Fruit fly (Drosophila melanogaster) whole organism, embryonic: Measurements from ENCODE around the gene CG43755.

Source experiments
- Adf1 ChIP-seq: fragments of 200-800 bp; sonication (Bioruptor generic); IDR thresholded peaks from 2 replicates; pipeline ENCODE4 v1.3.6; 2022; ENCODE audit warnings: missing biosample characterization, missing genetic modification characterization
- CG10267 ChIP-seq: fragments of 200-800 bp; sonication (Bioruptor generic); optimal IDR thresholded peaks from 2 replicates; lab custom pipeline; 2018; ENCODE audit warnings: missing biosample characterization, mild to moderate bottlenecking, missing genetic modification characterization, moderate library complexity
- CG11247 ChIP-seq: fragments of 200-800 bp; sonication (Bioruptor generic); IDR thresholded peaks from 2 replicates; pipeline ENCODE4 v1.3.6; 2022; ENCODE audit warnings: missing biosample characterization, missing genetic modification characterization
- CG11695 ChIP-seq: fragments of 200-800 bp; sonication (Bioruptor generic); IDR thresholded peaks from 3 replicates; pipeline ENCODE4 v1.3.6; 2022; ENCODE audit warnings: missing biosample characterization, missing genetic modification characterization
- CG13123 ChIP-seq: fragments of 200-800 bp; sonication (Bioruptor generic); optimal IDR thresholded peaks from 2 replicates; lab custom pipeline; 2016; ENCODE audit warnings: missing biosample characterization, missing genetic modification characterization
- CG13775 ChIP-seq: fragments of 200-800 bp; sonication (Bioruptor generic); optimal IDR thresholded peaks from 3 replicates; lab custom pipeline; 2017; ENCODE audit warnings: missing biosample characterization, mild to moderate bottlenecking, missing genetic modification characterization
- CG15011 ChIP-seq: fragments of 200-800 bp; sonication (Bioruptor generic); optimal IDR thresholded peaks from 3 replicates; lab custom pipeline; 2018; ENCODE audit warnings: missing biosample characterization, mild to moderate bottlenecking, missing genetic modification characterization
- CG15696 ChIP-seq: fragments of 200-800 bp; sonication (Bioruptor generic); optimal IDR thresholded peaks from 2 replicates; lab custom pipeline; 2019; ENCODE audit warnings: missing biosample characterization, mild to moderate bottlenecking, missing genetic modification characterization, moderate library complexity
- CG17186 ChIP-seq: fragments of 200-800 bp; sonication (Bioruptor generic); optimal IDR thresholded peaks from 3 replicates; lab custom pipeline; 2017; ENCODE audit warnings: missing biosample characterization, missing genetic modification reagents, missing genetic modification characterization
- CG17385 ChIP-seq: fragments of 200-800 bp; sonication (Bioruptor generic); optimal IDR thresholded peaks from 3 replicates; lab custom pipeline; 2018; ENCODE audit warnings: missing biosample characterization, mild to moderate bottlenecking, missing genetic modification characterization
- CG18599 ChIP-seq: fragments of 200-800 bp; sonication (Bioruptor generic); optimal IDR thresholded peaks from 3 replicates; lab custom pipeline; 2017; ENCODE audit warnings: missing biosample characterization, missing genetic modification characterization, mild to moderate bottlenecking, moderate library complexity, missing genetic modification reagents
- CG30431 ChIP-seq: fragments of 200-800 bp; sonication (Bioruptor generic); optimal IDR thresholded peaks from 2 replicates; lab custom pipeline; 2017; ENCODE audit warnings: missing biosample characterization, missing genetic modification characterization
- CG31365 ChIP-seq: fragments of 200-800 bp; sonication (Bioruptor generic); optimal IDR thresholded peaks from 2 replicates; lab custom pipeline; 2018; ENCODE audit warnings: missing biosample characterization, mild to moderate bottlenecking, missing genetic modification characterization
- CG34224 ChIP-seq: fragments of 200-800 bp; sonication (Bioruptor generic); IDR thresholded peaks from 3 replicates; pipeline ENCODE4 v1.3.6; 2022; ENCODE audit warnings: missing biosample characterization, missing genetic modification characterization; ENCODE audit not compliant: partially characterized antibody
- CG3995 ChIP-seq: fragments of 200-800 bp; sonication (Bioruptor generic); optimal IDR thresholded peaks from 3 replicates; lab custom pipeline; 2016; ENCODE audit warnings: missing biosample characterization, missing genetic modification characterization
- CG4854 ChIP-seq: fragments of 200-800 bp; sonication (Bioruptor generic); optimal IDR thresholded peaks from 2 replicates; lab custom pipeline; 2016; ENCODE audit warnings: missing biosample characterization, missing genetic modification characterization, inconsistent platforms
- CG6791 ChIP-seq: fragments of 200-800 bp; sonication (Bioruptor generic); IDR thresholded peaks from 3 replicates; pipeline ENCODE4 v1.3.6; 2022; ENCODE audit warnings: missing biosample characterization, missing genetic modification characterization; ENCODE audit not compliant: partially characterized antibody
- CG8478 ChIP-seq: fragments of >200 bp; optimal IDR thresholded peaks from 2 replicates; lab custom pipeline; 2018
- CG9932 ChIP-seq: fragments of 200-800 bp; sonication (Bioruptor generic); IDR thresholded peaks from 2 replicates; pipeline ENCODE4 v1.3.6; 2022; ENCODE audit warnings: missing biosample characterization, missing genetic modification characterization
- CkIIα-i1 ChIP-seq: fragments of 200-800 bp; sonication (Bioruptor generic); IDR thresholded peaks from 2 replicates; pipeline ENCODE4 v1.3.6; 2022; ENCODE audit warnings: missing biosample characterization, missing genetic modification characterization
- D ChIP-seq, 2 experiments: fragments of 200-800 bp in 1 of 2; fragments of >200 bp in 1 of 2; sonication (Bioruptor generic) in 1 of 2; optimal IDR thresholded peaks; 2 replicates in 1 of 2; 3 replicates in 1 of 2; lab custom pipeline; 2017; ENCODE audit warnings: mild to moderate bottlenecking in 1 of 2, missing biosample characterization in 1 of 2, missing genetic modification characterization in 1 of 2, missing genetic modification reagents in 1 of 2
- D19B ChIP-seq: fragments of 200-800 bp; sonication (Bioruptor generic); optimal IDR thresholded peaks from 2 replicates; lab custom pipeline; 2017; ENCODE audit warnings: missing biosample characterization, mild to moderate bottlenecking, missing genetic modification characterization
- Doc2 ChIP-seq: fragments of 200-800 bp; sonication (Bioruptor generic); IDR thresholded peaks from 2 replicates; pipeline ENCODE4 v1.3.6; 2022; ENCODE audit warnings: missing biosample characterization, missing genetic modification characterization
- Doc3 ChIP-seq: fragments of 200-800 bp; sonication (Bioruptor generic); IDR thresholded peaks from 3 replicates; pipeline ENCODE4 v1.3.6; 2022; ENCODE audit warnings: missing biosample characterization, missing genetic modification characterization; ENCODE audit not compliant: partially characterized antibody
- Ets65A ChIP-seq: fragments of 200-800 bp; sonication (Bioruptor generic); peaks from one replicate; lab custom pipeline; 2016; ENCODE audit warnings: missing biosample characterization, missing genetic modification characterization
- Fer2 ChIP-seq: fragments of 200-800 bp; sonication (Bioruptor generic); optimal IDR thresholded peaks from 2 replicates; lab custom pipeline; 2018; ENCODE audit warnings: missing biosample characterization, mild to moderate bottlenecking, missing genetic modification characterization, moderate library complexity
- Gug ChIP-seq: fragments of 200-800 bp; sonication (Bioruptor generic); IDR thresholded peaks from 4 replicates; pipeline ENCODE4 v1.3.6; 2022; ENCODE audit warnings: missing biosample characterization, missing genetic modification characterization
- HLHmδ ChIP-seq: fragments of 200-800 bp; sonication (Bioruptor generic); optimal IDR thresholded peaks from 2 replicates; lab custom pipeline; 2018; ENCODE audit warnings: missing biosample characterization, mild to moderate bottlenecking, missing genetic modification characterization, moderate library complexity
- NC2β ChIP-seq: fragments of 200-800 bp; sonication (Bioruptor generic); optimal IDR thresholded peaks from 2 replicates; lab custom pipeline; 2016; ENCODE audit warnings: missing biosample characterization, missing genetic modification characterization
- Oli ChIP-seq: fragments of 200-800 bp; sonication (Bioruptor generic); optimal IDR thresholded peaks from 2 replicates; lab custom pipeline; 2018; ENCODE audit warnings: missing biosample characterization, mild to moderate bottlenecking, missing genetic modification characterization, moderate library complexity
- Optix ChIP-seq: fragments of 200-800 bp; sonication (Bioruptor generic); IDR thresholded peaks from 3 replicates; pipeline ENCODE4 v1.3.6; 2022; ENCODE audit warnings: missing biosample characterization, missing genetic modification characterization
- abd-A ChIP-seq: fragments of 200-800 bp; sonication (Bioruptor generic); optimal IDR thresholded peaks from 3 replicates; lab custom pipeline; 2019; ENCODE audit warnings: missing biosample characterization, mild to moderate bottlenecking, missing genetic modification characterization, moderate library complexity
- al ChIP-seq: fragments of 200-800 bp; sonication (Bioruptor generic); IDR thresholded peaks from 2 replicates; pipeline ENCODE4 v1.3.6; 2022; ENCODE audit warnings: missing biosample characterization, missing genetic modification characterization
- ara ChIP-seq: fragments of 200-800 bp; sonication (Bioruptor generic); IDR thresholded peaks from 2 replicates; pipeline ENCODE4 v1.3.6; 2022; ENCODE audit warnings: missing biosample characterization, missing genetic modification characterization
- cad ChIP-seq: fragments of >200 bp; optimal IDR thresholded peaks from 2 replicates; lab custom pipeline; 2017; ENCODE audit warnings: missing biosample characterization, missing genetic modification characterization
- cato ChIP-seq: fragments of 200-800 bp; sonication (Bioruptor generic); optimal IDR thresholded peaks from 2 replicates; lab custom pipeline; 2016; ENCODE audit warnings: missing biosample characterization, missing genetic modification characterization, borderline replicate concordance
- cg ChIP-seq: fragments of 200-800 bp; sonication (Bioruptor generic); optimal IDR thresholded peaks from 3 replicates; lab custom pipeline; 2019; ENCODE audit warnings: missing biosample characterization, mild to moderate bottlenecking, missing genetic modification characterization, moderate library complexity
- dm ChIP-seq: fragments of 200-800 bp; sonication (Bioruptor generic); optimal IDR thresholded peaks from 3 replicates; lab custom pipeline; 2016; ENCODE audit warnings: missing biosample characterization, missing genetic modification characterization
- esg ChIP-seq: fragments of 200-800 bp; sonication (Bioruptor generic); conservative IDR thresholded peaks from 2 replicates; pipeline ENCODE4 v1.3.6; 2022; ENCODE audit warnings: missing biosample characterization, missing genetic modification characterization
- gfzf ChIP-seq: fragments of 200-800 bp; sonication (Bioruptor generic); optimal IDR thresholded peaks from 2 replicates; lab custom pipeline; 2016; ENCODE audit warnings: missing biosample characterization, mild to moderate bottlenecking, missing genetic modification characterization, moderate library complexity
- hbn ChIP-seq: fragments of 200-800 bp; sonication (Bioruptor generic); IDR thresholded peaks from 2 replicates; pipeline ENCODE4 v1.3.6; 2022; ENCODE audit warnings: missing biosample characterization, missing genetic modification characterization; ENCODE audit not compliant: partially characterized antibody
- luna ChIP-seq: fragments of 200-800 bp; sonication (Bioruptor generic); optimal IDR thresholded peaks from 2 replicates; lab custom pipeline; 2016; ENCODE audit warnings: missing biosample characterization, missing genetic modification characterization
- nmo ChIP-seq: fragments of 200-800 bp; sonication (Bioruptor generic); optimal IDR thresholded peaks from 2 replicates; lab custom pipeline; 2018; ENCODE audit warnings: missing biosample characterization, mild to moderate bottlenecking, missing genetic modification characterization, moderate library complexity
- pan ChIP-seq, 4 experiments: fragments of >200 bp in 3 of 4; fragments of 200-800 bp in 1 of 4; sonication (Bioruptor generic) in 1 of 4; optimal IDR thresholded peaks in 3 of 4; IDR thresholded peaks in 1 of 4; 2 replicates each; pipeline versions ENCODE4 v1.3.6 to Lab custom; 2017 to 2022; ENCODE audit warnings: missing biosample characterization in 2 of 4, missing genetic modification characterization in 2 of 4, mixed read lengths in 1 of 4
- sd ChIP-seq: fragments of 200-800 bp; sonication (Bioruptor generic); optimal IDR thresholded peaks from 3 replicates; lab custom pipeline; 2018; ENCODE audit warnings: missing biosample characterization, mild to moderate bottlenecking, missing genetic modification characterization, moderate library complexity
- sens ChIP-seq: fragments of 200-800 bp; sonication (Bioruptor generic); peaks from one replicate; lab custom pipeline; 2016; ENCODE audit warnings: missing biosample characterization, missing genetic modification characterization
- slbo ChIP-seq: fragments of 200-800 bp; sonication (Bioruptor generic); IDR thresholded peaks from 2 replicates; pipeline ENCODE4 v1.3.6; 2022; ENCODE audit warnings: missing biosample characterization, missing genetic modification characterization
- sqz ChIP-seq: fragments of 200-800 bp; sonication (Bioruptor generic); optimal IDR thresholded peaks from 3 replicates; lab custom pipeline; 2018; ENCODE audit warnings: missing biosample characterization, mild to moderate bottlenecking, missing genetic modification characterization
- vnd ChIP-seq: fragments of 200-800 bp; sonication (Bioruptor generic); IDR thresholded peaks from 3 replicates; pipeline ENCODE4 v1.3.6; 2022; ENCODE audit warnings: missing biosample characterization, missing genetic modification characterization; ENCODE audit not compliant: partially characterized antibody
- z ChIP-seq: fragments of 200-800 bp; sonication (Bioruptor generic); IDR thresholded peaks from 3 replicates; pipeline ENCODE4 v1.3.6; 2022; ENCODE audit warnings: missing biosample characterization, missing genetic modification characterization

CG43755 gene

DNA sequence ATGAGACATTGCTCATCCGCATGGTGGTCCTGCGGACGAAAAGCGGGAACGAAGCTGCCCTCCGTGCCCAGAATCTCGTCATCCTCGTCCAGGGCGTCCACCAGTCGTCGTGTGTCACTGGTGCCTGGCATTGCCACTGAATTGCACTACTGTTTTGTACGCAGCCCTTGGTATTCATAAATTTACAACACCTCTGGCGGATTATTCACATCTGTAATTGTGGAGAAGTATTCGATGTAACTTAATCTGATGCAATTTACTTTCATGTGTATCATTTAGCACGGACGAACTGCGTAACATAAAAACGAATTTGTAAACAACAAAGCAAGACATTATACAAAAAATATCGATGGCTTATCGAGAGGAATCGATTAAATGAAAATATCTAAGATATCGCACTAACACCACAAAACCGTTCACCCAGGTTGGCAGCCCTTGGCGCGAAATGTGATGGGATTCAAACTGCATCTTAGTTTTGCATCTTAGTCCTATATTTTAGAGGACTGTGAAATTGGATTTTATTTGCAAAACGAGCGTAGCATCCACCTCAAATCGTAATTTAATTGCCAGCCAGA lies 28.1 kb upstream of the CG43755 start, which contains the start of gene Ent1 (continued):
- no peak for TF ChIP-seq D (optimal IDR thresholded peaks at IDR 0.05; lab: Kevin White, UChicago)
- TF ChIP-seq D (GFP tag; optimal IDR thresholded peaks at IDR 0.05; lab: Kevin White, UChicago), result no peak
- no peak for TF ChIP-seq CG6791 (GFP tag; lab: Robert Waterston, UW)
- TF ChIP-seq Gug (GFP tag; lab: Robert Waterston, UW), result no peak
- TF ChIP-seq sens (GFP tag; lab: Kevin White, UChicago), result peak; percentile 50
- TF ChIP-seq slbo (GFP tag; lab: Robert Waterston, UW), result no peak
- TF ChIP-seq Doc3 (GFP tag; lab: Robert Waterston, UW), result no peak
- no peak for TF ChIP-seq sqz (GFP tag; lab: Kevin White, UChicago)
- no peak for TF ChIP-seq hbn (GFP tag; lab: Robert Waterston, UW)
- TF ChIP-seq dm, result no peak
- no peak for TF ChIP-seq CG34224 (GFP tag; lab: Robert Waterston, UW)
- no peak for TF ChIP-seq CG3995 (GFP tag; lab: Kevin White, UChicago)
- no peak for TF ChIP-seq CG18599
- no peak for TF ChIP-seq CG13123 (GFP tag; lab: Kevin White, UChicago)
- no peak for TF ChIP-seq CG31365
- TF ChIP-seq CG8478, result no peak
- TF ChIP-seq CG4854 (GFP tag; lab: Kevin White, UChicago), result no peak
- TF ChIP-seq D19B (GFP tag; lab: Kevin White, UChicago), result no peak
- TF ChIP-seq luna (GFP tag; lab: Kevin White, UChicago), result no peak
- no peak for TF ChIP-seq CG15011 (GFP tag; lab: Kevin White, UChicago)
- TF ChIP-seq pan (optimal IDR thresholded peaks at IDR 0.05; lab: Kevin White, UChicago), result no peak
- TF ChIP-seq pan (GFP tag; optimal IDR thresholded peaks at IDR 0.05 in 1 of 2, IDR thresholded peaks at IDR 0.05 in 1 of 2), result no peak
- TF ChIP-seq cato (GFP tag; lab: Kevin White, UChicago), result no peak
- TF ChIP-seq CG15696 (tag; lab: Kevin White, UChicago), result no peak
- TF ChIP-seq Ets65A (GFP tag; lab: Kevin White, UChicago), result no peak
- no peak for TF ChIP-seq CG9932 (GFP tag; lab: Robert Waterston, UW)
- no peak for TF ChIP-seq al
- TF ChIP-seq Fer2, result no peak
- TF ChIP-seq cg (GFP tag; lab: Kevin White, UChicago), result peak; percentile 76
- TF ChIP-seq Oli, result no peak
- TF ChIP-seq NC2β (GFP tag; lab: Kevin White, UChicago), result no peak
- no peak for TF ChIP-seq esg
- no peak for TF ChIP-seq CG11695 (GFP tag; lab: Robert Waterston, UW)
- TF ChIP-seq CkIIα-i1 (GFP tag; lab: Robert Waterston, UW), result no peak
- no peak for TF ChIP-seq CG30431 (GFP tag; lab: Kevin White, UChicago)
- TF ChIP-seq nmo, result peak; percentile 33
- TF ChIP-seq sd, result peak; percentile 42
- no peak for TF ChIP-seq Doc2 (GFP tag; lab: Robert Waterston, UW)
- no peak for TF ChIP-seq vnd (GFP tag; lab: Robert Waterston, UW)
- TF ChIP-seq CG10267 (tag; lab: Kevin White, UChicago), result peak; percentile 32
- TF ChIP-seq z (GFP tag; lab: Robert Waterston, UW), result no peak
- no peak for TF ChIP-seq cad (GFP tag; lab: Kevin White, UChicago)
- TF ChIP-seq CG17186 (GFP tag; lab: Kevin White, UChicago), result peak; percentile 8
- no peak for TF ChIP-seq ara (GFP tag; lab: Robert Waterston, UW)
- no peak for TF ChIP-seq Optix (GFP tag; lab: Robert Waterston, UW)
- TF ChIP-seq gfzf (GFP tag; lab: Kevin White, UChicago), result peak; percentile 35
- peak; percentile 56 for TF ChIP-seq abd-A (tag; lab: Kevin White, UChicago)
- no peak for TF ChIP-seq CG17385 (GFP tag; lab: Kevin White, UChicago)
- TF ChIP-seq CG11247 (GFP tag; lab: Robert Waterston, UW), result no peak
- no peak for TF ChIP-seq Adf1 (GFP tag; lab: Robert Waterston, UW)
- TF ChIP-seq CG13775, result no peak
- TF ChIP-seq HLHmδ, result no peak
